Fruit fly (Drosophila melanogaster): ENCODE measurements around the gene Pgk.

dm6 chr2L:2734215-2734614, 18.7 kb downstream of the Pgk start:
- TF ChIP-seq CG7368 (GFP tag; optimal IDR thresholded peaks at IDR 0.05) (peak; percentile 72), CG3032 (tag; optimal IDR thresholded peaks at IDR 0.05) (peak; percentile 90), fd85E (GFP tag; optimal IDR thresholded peaks at IDR 0.05) (no peak), dsx (GFP tag; optimal IDR thresholded peaks at IDR 0.05; ENCODE audit: poor library complexity, severe bottlenecking) (peak; percentile 82), CG11762 (GFP tag; optimal IDR thresholded peaks at IDR 0.05; ENCODE audit: insufficient read depth) (peak; percentile 77), CG32006 (GFP tag; optimal IDR thresholded peaks at IDR 0.05) (peak; percentile 86), CG11294 (GFP tag; IDR thresholded peaks at IDR 0.05) (peak; percentile 72), Met (GFP tag; optimal IDR thresholded peaks at IDR 0.05) (peak; percentile 78), CG16779 (tag; optimal IDR thresholded peaks at IDR 0.05) (peak; percentile 48), Lpt (GFP tag; optimal IDR thresholded peaks at IDR 0.05) (peak; percentile 68), CG11902 (GFP tag; optimal IDR thresholded peaks at IDR 0.05) (peak; percentile 67), CG15336 (GFP tag; IDR thresholded peaks at IDR 0.05) (peak; percentile 82), Hr39 (GFP tag; optimal IDR thresholded peaks at IDR 0.05) (peak; percentile 78)

Data from whole organism, prepupa.